Fruit fly (Drosophila melanogaster) whole organism, embryonic: ENCODE measurements around the gene Snx1.

Source experiments
- BEAF-32 ChIP-seq: fragments of 200-800 bp; sonication (Bioruptor generic); optimal IDR thresholded peaks from 3 replicates; lab custom pipeline; 2017; ENCODE audit warnings: missing biosample characterization, missing genetic modification characterization, mild to moderate bottlenecking, moderate library complexity, missing genetic modification reagents
- Bgb ChIP-seq: fragments of 200-800 bp; sonication (Bioruptor generic); IDR thresholded peaks from 2 replicates; pipeline ENCODE4 v1.3.6; 2022; ENCODE audit warnings: missing biosample characterization, missing genetic modification characterization; ENCODE audit not compliant: partially characterized antibody
- Blimp-1 ChIP-seq: fragments of 200-800 bp; sonication (Bioruptor generic); optimal IDR thresholded peaks from 3 replicates; lab custom pipeline; 2018; ENCODE audit warnings: missing biosample characterization, missing genetic modification characterization, mild to moderate bottlenecking, moderate library complexity, missing genetic modification reagents
- BtbVII ChIP-seq: fragments of 200-800 bp; sonication (Bioruptor generic); optimal IDR thresholded peaks from 3 replicates; lab custom pipeline; 2017; ENCODE audit warnings: missing biosample characterization, mild to moderate bottlenecking, missing genetic modification characterization
- CG1024 ChIP-seq: fragments of 200-800 bp; sonication (Bioruptor generic); IDR thresholded peaks from 2 replicates; pipeline ENCODE4 v1.3.6; 2022; ENCODE audit warnings: missing biosample characterization, missing genetic modification characterization
- CG12071 ChIP-seq: fragments of 200-800 bp; sonication (Bioruptor generic); optimal IDR thresholded peaks from 3 replicates; lab custom pipeline; 2018; ENCODE audit warnings: missing biosample characterization, mild to moderate bottlenecking, missing genetic modification characterization
- CG15514 ChIP-seq: fragments of 200-800 bp; sonication (Bioruptor generic); optimal IDR thresholded peaks from 3 replicates; lab custom pipeline; 2017; ENCODE audit warnings: missing biosample characterization, missing genetic modification characterization, mild to moderate bottlenecking, moderate library complexity, missing genetic modification reagents
- CG17328 ChIP-seq: fragments of 200-800 bp; sonication (Bioruptor generic); IDR thresholded peaks from 2 replicates; pipeline ENCODE4 v1.3.6; 2022; ENCODE audit warnings: missing biosample characterization, missing genetic modification characterization
- CG17361 ChIP-seq: fragments of 200-800 bp; sonication (Bioruptor generic); IDR thresholded peaks from 3 replicates; pipeline ENCODE4 v1.3.6; 2022; ENCODE audit warnings: missing biosample characterization, missing genetic modification characterization
- CG17912 ChIP-seq: fragments of 200-800 bp; sonication (Bioruptor generic); optimal IDR thresholded peaks from 2 replicates; lab custom pipeline; 2018; ENCODE audit warnings: missing biosample characterization, mild to moderate bottlenecking, missing genetic modification characterization
- CG2875 ChIP-seq: fragments of 200-800 bp; sonication (Bioruptor generic); optimal IDR thresholded peaks from 2 replicates; lab custom pipeline; 2017; ENCODE audit warnings: missing biosample characterization, mild to moderate bottlenecking, missing genetic modification characterization, missing genetic modification reagents
- CG3407 ChIP-seq: fragments of 200-800 bp; sonication (Bioruptor generic); optimal IDR thresholded peaks from 2 replicates; lab custom pipeline; 2018; ENCODE audit warnings: missing biosample characterization, mild to moderate bottlenecking, missing genetic modification characterization
- CG3847 ChIP-seq: fragments of 200-800 bp; sonication (Bioruptor generic); IDR thresholded peaks from 2 replicates; pipeline ENCODE4 v1.3.6; 2022; ENCODE audit warnings: missing biosample characterization, missing genetic modification characterization
- CG4820 ChIP-seq: fragments of 200-800 bp; sonication (Bioruptor generic); optimal IDR thresholded peaks from 3 replicates; lab custom pipeline; 2016; ENCODE audit warnings: missing biosample characterization, missing genetic modification characterization
- CG6791 ChIP-seq: fragments of 200-800 bp; sonication (Bioruptor generic); IDR thresholded peaks from 3 replicates; pipeline ENCODE4 v1.3.6; 2022; ENCODE audit warnings: missing biosample characterization, missing genetic modification characterization; ENCODE audit not compliant: partially characterized antibody
- CG7372 ChIP-seq: fragments of 200-800 bp; sonication (Bioruptor generic); IDR thresholded peaks from 2 replicates; pipeline ENCODE4 v1.3.6; 2022; ENCODE audit warnings: missing biosample characterization, missing genetic modification characterization
- CG7987 ChIP-seq: fragments of 200-800 bp; sonication (Bioruptor generic); optimal IDR thresholded peaks from 2 replicates; lab custom pipeline; 2018; ENCODE audit warnings: missing biosample characterization, mild to moderate bottlenecking, missing genetic modification characterization, moderate library complexity
- CG8089 ChIP-seq: fragments of 200-800 bp; sonication (Bioruptor generic); optimal IDR thresholded peaks from 3 replicates; lab custom pipeline; 2016; ENCODE audit warnings: missing biosample characterization, missing genetic modification characterization
- CG8388 ChIP-seq: fragments of 200-800 bp; sonication (Bioruptor generic); optimal IDR thresholded peaks from 2 replicates; lab custom pipeline; 2019; ENCODE audit warnings: missing biosample characterization, mild to moderate bottlenecking, missing genetic modification characterization, moderate library complexity
- CG8944 ChIP-seq: fragments of 200-800 bp; sonication (Bioruptor generic); optimal IDR thresholded peaks from 3 replicates; lab custom pipeline; 2016; ENCODE audit warnings: missing biosample characterization, missing genetic modification characterization
- D ChIP-seq, 2 experiments: fragments of 200-800 bp in 1 of 2; fragments of >200 bp in 1 of 2; sonication (Bioruptor generic) in 1 of 2; optimal IDR thresholded peaks; 2 replicates in 1 of 2; 3 replicates in 1 of 2; lab custom pipeline; 2017; ENCODE audit warnings: mild to moderate bottlenecking in 1 of 2, missing biosample characterization in 1 of 2, missing genetic modification characterization in 1 of 2, missing genetic modification reagents in 1 of 2
- Doc2 ChIP-seq: fragments of 200-800 bp; sonication (Bioruptor generic); IDR thresholded peaks from 2 replicates; pipeline ENCODE4 v1.3.6; 2022; ENCODE audit warnings: missing biosample characterization, missing genetic modification characterization
- Drgx ChIP-seq: fragments of 200-800 bp; sonication (Bioruptor generic); IDR thresholded peaks from 2 replicates; pipeline ENCODE4 v1.3.6; 2022; ENCODE audit warnings: missing biosample characterization, missing genetic modification characterization
- Gsc ChIP-seq: fragments of 200-800 bp; sonication (Bioruptor generic); IDR thresholded peaks from 2 replicates; pipeline ENCODE4 v1.3.6; 2022; ENCODE audit warnings: missing biosample characterization, missing genetic modification characterization
- HHEX ChIP-seq: fragments of 200-800 bp; sonication (Bioruptor generic); optimal IDR thresholded peaks from 3 replicates; lab custom pipeline; 2017; ENCODE audit warnings: missing biosample characterization, mild to moderate bottlenecking, missing genetic modification characterization, missing genetic modification reagents
- HLH3B ChIP-seq: fragments of 200-800 bp; sonication (Bioruptor generic); IDR thresholded peaks from 2 replicates; pipeline ENCODE4 v1.3.6; 2022; ENCODE audit warnings: missing biosample characterization, missing genetic modification characterization
- Jarid2 ChIP-seq: fragments of 200-800 bp; sonication (Bioruptor generic); optimal IDR thresholded peaks from 3 replicates; lab custom pipeline; 2017; ENCODE audit warnings: mild to moderate bottlenecking, missing biosample characterization, missing genetic modification reagents, missing genetic modification characterization
- Lpt ChIP-seq: fragments of >200 bp; optimal IDR thresholded peaks from 2 replicates; lab custom pipeline; 2018; ENCODE audit warnings: missing biosample characterization, missing genetic modification characterization
- Mad ChIP-seq: fragments of 200-800 bp; sonication (Bioruptor generic); optimal IDR thresholded peaks from 2 replicates; lab custom pipeline; 2016; ENCODE audit warnings: missing biosample characterization, missing genetic modification characterization
- Mrtf ChIP-seq: fragments of 200-800 bp; sonication (Bioruptor generic); IDR thresholded peaks from 3 replicates; pipeline ENCODE4 v1.3.6; 2022; ENCODE audit warnings: missing biosample characterization, missing genetic modification characterization
- Rfx ChIP-seq: fragments of 200-800 bp; sonication (Bioruptor generic); IDR thresholded peaks from 2 replicates; pipeline ENCODE4 v1.3.6; 2022; ENCODE audit warnings: missing biosample characterization, missing genetic modification characterization
- Tbp ChIP-seq: fragments of >200 bp; optimal IDR thresholded peaks from 2 replicates; lab custom pipeline; 2018; ENCODE audit warnings: missing biosample characterization, missing genetic modification characterization
- al ChIP-seq: fragments of 200-800 bp; sonication (Bioruptor generic); IDR thresholded peaks from 2 replicates; pipeline ENCODE4 v1.3.6; 2022; ENCODE audit warnings: missing biosample characterization, missing genetic modification characterization
- cato ChIP-seq: fragments of 200-800 bp; sonication (Bioruptor generic); optimal IDR thresholded peaks from 2 replicates; lab custom pipeline; 2016; ENCODE audit warnings: missing biosample characterization, missing genetic modification characterization, borderline replicate concordance
- ems ChIP-seq: fragments of 200-800 bp; sonication (Bioruptor generic); optimal IDR thresholded peaks from 3 replicates; lab custom pipeline; 2016; ENCODE audit warnings: missing biosample characterization, missing genetic modification characterization
- eyg ChIP-seq: fragments of 200-800 bp; sonication (Bioruptor generic); optimal IDR thresholded peaks from 3 replicates; lab custom pipeline; 2016; ENCODE audit warnings: missing biosample characterization, missing genetic modification characterization
- gt ChIP-seq: fragments of 200-800 bp; sonication (Bioruptor generic); IDR thresholded peaks from 2 replicates; pipeline ENCODE4 v1.3.6; 2022; ENCODE audit warnings: missing biosample characterization, missing genetic modification characterization
- inv ChIP-seq: fragments of 200-800 bp; sonication (Bioruptor generic); IDR thresholded peaks from 2 replicates; pipeline ENCODE4 v1.3.6; 2022; ENCODE audit warnings: missing biosample characterization, missing genetic modification characterization; ENCODE audit not compliant: partially characterized antibody
- maf-S ChIP-seq: fragments of 200-800 bp; sonication (Bioruptor generic); optimal IDR thresholded peaks from 2 replicates; lab custom pipeline; 2016; ENCODE audit warnings: missing biosample characterization, missing genetic modification characterization
- pb ChIP-seq: fragments of 200-800 bp; sonication (Bioruptor generic); optimal IDR thresholded peaks from 3 replicates; lab custom pipeline; 2016; ENCODE audit warnings: missing biosample characterization, missing genetic modification characterization
- phol ChIP-seq: fragments of 200-800 bp; sonication (Bioruptor generic); optimal IDR thresholded peaks from 3 replicates; lab custom pipeline; 2018; ENCODE audit warnings: missing biosample characterization, mild to moderate bottlenecking, missing genetic modification characterization, moderate library complexity
- pnt ChIP-seq: fragments of 200-800 bp; sonication (Bioruptor generic); optimal IDR thresholded peaks from 3 replicates; lab custom pipeline; 2016; ENCODE audit warnings: missing biosample characterization, missing genetic modification characterization
- prd ChIP-seq, 3 experiments: fragments of >200 bp in 2 of 3; fragments of 200-800 bp in 1 of 3; sonication (Bioruptor generic) in 1 of 3; optimal IDR thresholded peaks in 2 of 3; IDR thresholded peaks in 1 of 3; 2 replicates in 2 of 3; 3 replicates in 1 of 3; pipeline versions ENCODE4 v1.3.6 to Lab custom; 2017 to 2022; ENCODE audit warnings: missing biosample characterization in 1 of 3, missing genetic modification characterization in 1 of 3
- psq ChIP-seq: fragments of 200-800 bp; sonication (Bioruptor generic); optimal IDR thresholded peaks from 2 replicates; lab custom pipeline; 2017; ENCODE audit warnings: missing biosample characterization, missing genetic modification characterization
- sd ChIP-seq: fragments of 200-800 bp; sonication (Bioruptor generic); optimal IDR thresholded peaks from 3 replicates; lab custom pipeline; 2018; ENCODE audit warnings: missing biosample characterization, mild to moderate bottlenecking, missing genetic modification characterization, moderate library complexity
- seq ChIP-seq: fragments of 200-800 bp; sonication (Bioruptor generic); IDR thresholded peaks from 2 replicates; pipeline ENCODE4 v1.3.6; 2022; ENCODE audit warnings: missing biosample characterization, missing genetic modification characterization
- sr ChIP-seq: fragments of 200-800 bp; sonication (Bioruptor generic); IDR thresholded peaks from 3 replicates; pipeline ENCODE4 v1.3.6; 2022; ENCODE audit warnings: missing biosample characterization, missing genetic modification characterization
- tap ChIP-seq: fragments of 200-800 bp; optimal IDR thresholded peaks from 3 replicates; lab custom pipeline; 2019; ENCODE audit warnings: missing biosample characterization, mild to moderate bottlenecking, missing genetic modification characterization, moderate library complexity
- ttk ChIP-seq: fragments of 200-800 bp; sonication (Bioruptor generic); IDR thresholded peaks from 2 replicates; pipeline ENCODE4 v2.1.2; 2022; ENCODE audit warnings: missing biosample characterization, missing genetic modification characterization
- z ChIP-seq: fragments of 200-800 bp; sonication (Bioruptor generic); IDR thresholded peaks from 3 replicates; pipeline ENCODE4 v1.3.6; 2022; ENCODE audit warnings: missing biosample characterization, missing genetic modification characterization

Gene Snx1

dm6 chr2L:3440322-3440721, 9.2 kb upstream of the Snx1 start (continued):
- TF ChIP-seq sd (tag; lab: Kevin White, UChicago) (no peak), CG17361 (GFP tag; lab: Robert Waterston, UW) (peak; percentile 62; the same call in 2 of the 3 replicates), CG3407 (GFP tag; lab: Kevin White, UChicago) (peak; percentile 62), Jarid2 (peak; percentile 21), CG8944 (GFP tag; lab: Kevin White, UChicago) (peak; percentile 51), sr (GFP tag; lab: Robert Waterston, UW) (peak; percentile 51; the same call in 1 of the 3 replicates), Bgb (GFP tag; lab: Robert Waterston, UW) (no peak), Drgx (GFP tag; lab: Robert Waterston, UW) (peak; percentile 92), CG7372 (GFP tag; lab: Robert Waterston, UW) (peak; percentile 70), Blimp-1 (GFP tag; lab: Kevin White, UChicago) (peak; percentile 73), D (optimal IDR thresholded peaks at IDR 0.05; lab: Kevin White, UChicago) (no peak), D (GFP tag; optimal IDR thresholded peaks at IDR 0.05; lab: Kevin White, UChicago) (peak; percentile 67), ems (GFP tag; lab: Kevin White, UChicago) (peak; percentile 24), phol (tag; lab: Kevin White, UChicago) (peak; percentile 77), CG15514 (GFP tag; lab: Kevin White, UChicago) (peak; percentile 48), CG4820 (GFP tag; lab: Kevin White, UChicago) (peak; percentile 52), CG1024 (peak; percentile 58; the same call in 1 of the 2 replicates), HLH3B (GFP tag; lab: Robert Waterston, UW) (peak; percentile 83), HHEX (GFP tag; lab: Kevin White, UChicago) (peak; percentile 76), BtbVII (GFP tag; lab: Kevin White, UChicago) (peak; percentile 52), tap (tag; lab: Kevin White, UChicago) (peak; percentile 72), seq (0 out of 2 replicates have a peak, but pooled peaks have one; percentile 38), CG7987 (GFP tag; lab: Kevin White, UChicago) (peak; percentile 9), CG8388 (GFP tag; lab: Kevin White, UChicago) (peak; percentile 22), CG2875 (GFP tag; lab: Kevin White, UChicago) (peak; percentile 54), CG12071 (peak; percentile 69), CG8089 (GFP tag; lab: Kevin White, UChicago) (peak; percentile 71), CG17912 (GFP tag; lab: Kevin White, UChicago) (no peak), eyg (GFP tag; lab: Kevin White, UChicago) (peak; percentile 4), Mad (GFP tag; lab: Kevin White, UChicago) (peak; percentile 55), pb (no peak), CG6791 (no peak), Rfx (GFP tag; lab: Robert Waterston, UW) (peak; percentile 75), Gsc (peak; percentile 54; the same call in 1 of the 2 replicates), prd (optimal IDR thresholded peaks at IDR 0.05; lab: Kevin White, UChicago) (no peak), prd (GFP tag; IDR thresholded peaks at IDR 0.05; lab: Robert Waterston, UW) (peak; percentile 82), CG17328 (peak; percentile 77), gt (GFP tag; lab: Robert Waterston, UW) (0 out of 2 replicates have a peak, but pooled peaks have one; percentile 57), cato (GFP tag; lab: Kevin White, UChicago) (peak; percentile 54), Doc2 (no peak), ttk (peak; percentile 83), BEAF-32 (GFP tag; lab: Kevin White, UChicago) (no peak), al (GFP tag; lab: Robert Waterston, UW) (peak; percentile 54), Lpt (GFP tag; lab: Kevin White, UChicago) (no peak), Tbp (GFP tag; lab: Kevin White, UChicago) (no peak), psq (peak; percentile 7), maf-S (GFP tag; lab: Kevin White, UChicago) (peak; percentile 35), pnt (GFP tag; lab: Kevin White, UChicago) (peak; percentile 29), Mrtf (GFP tag; lab: Robert Waterston, UW) (peak; percentile 80), CG3847 (GFP tag; lab: Robert Waterston, UW) (peak; percentile 30; the same call in 1 of the 2 replicates), inv (GFP tag; lab: Robert Waterston, UW) (no peak), z (no peak)
